Worm (Caenorhabditis elegans) whole organism, early embryonic: ENCODE measurements around the gene bas-1.

Experiments
- aly-1 ChIP-seq: sonication (generic microtip); optimal IDR thresholded peaks from 2 replicates; lab custom pipeline; 2016; ENCODE audit warnings: missing genetic modification characterization, missing compliant biosample characterization
- ama-1 ChIP-seq: fragments of 150-350 bp; optimal IDR thresholded peaks from 2 replicates; lab custom pipeline; 2014
- ceh-13 ChIP-seq: fragments of 200-800 bp; sonication (Bioruptor generic); optimal IDR thresholded peaks from 2 replicates; lab custom pipeline; 2018; ENCODE audit warnings: mild to moderate bottlenecking, missing genetic modification characterization, missing compliant biosample characterization
- ceh-36 ChIP-seq: sonication (generic microtip); optimal IDR thresholded peaks from 2 replicates; lab custom pipeline; 2016; ENCODE audit warnings: missing genetic modification characterization, inconsistent platforms, missing compliant biosample characterization
- ets-7 ChIP-seq: sonication (generic microtip); optimal IDR thresholded peaks from 2 replicates; lab custom pipeline; 2016; ENCODE audit warnings: missing genotype, missing genetic modification characterization, missing compliant biosample characterization
- flt-1 ChIP-seq: fragments of 200-800 bp; sonication (Bioruptor generic); IDR thresholded peaks from 2 replicates; pipeline ENCODE4 v1.3.6; 2022; ENCODE audit warnings: missing genetic modification characterization, missing compliant biosample characterization
- hmbx-1 ChIP-seq: sonication (generic microtip); optimal IDR thresholded peaks from 2 replicates; lab custom pipeline; 2016; ENCODE audit warnings: mild to moderate bottlenecking, missing genetic modification characterization, missing compliant biosample characterization
- hmg-4 ChIP-seq: fragments of 200-800 bp; sonication (Bioruptor generic); optimal IDR thresholded peaks from 2 replicates; lab custom pipeline; 2018; ENCODE audit warnings: mild to moderate bottlenecking, missing genetic modification characterization, missing compliant biosample characterization
- hnd-1 ChIP-seq: sonication (generic microtip); optimal IDR thresholded peaks from 2 replicates; lab custom pipeline; 2016; ENCODE audit warnings: missing genetic modification characterization, missing compliant biosample characterization
- pes-1 ChIP-seq: fragments of 200-800 bp; sonication (Bioruptor generic); IDR thresholded peaks from 2 replicates; pipeline ENCODE4 v1.3.6; 2022; ENCODE audit warnings: missing genetic modification reagents, missing genetic modification characterization, missing compliant biosample characterization
- scrt-1 ChIP-seq: fragments of 200-800 bp; sonication (Bioruptor generic); IDR thresholded peaks from 2 replicates; pipeline ENCODE4 v1.3.6; 2022; ENCODE audit warnings: missing genetic modification characterization, missing compliant biosample characterization
- sea-1 ChIP-seq: fragments of 200-800 bp; sonication (Bioruptor generic); conservative IDR thresholded peaks from 2 replicates; pipeline ENCODE4 v1.3.6; 2022; ENCODE audit warnings: missing genetic modification characterization, missing compliant biosample characterization
- tbx-11 ChIP-seq: fragments of 200-800 bp; sonication (Bioruptor generic); IDR thresholded peaks from 2 replicates; pipeline ENCODE4 v1.3.6; 2022; ENCODE audit warnings: missing genetic modification characterization, missing compliant biosample characterization
- tbx-37 ChIP-seq: fragments of 200-800 bp; sonication (Bioruptor generic); conservative IDR thresholded peaks from 2 replicates; pipeline ENCODE4 v1.3.6; 2022; ENCODE audit warnings: missing genetic modification reagents, missing genetic modification characterization, missing compliant biosample characterization
- tra-4 ChIP-seq: sonication (generic microtip); optimal IDR thresholded peaks from 2 replicates; lab custom pipeline; 2017; ENCODE audit warnings: missing genetic modification characterization, missing compliant biosample characterization

bas-1 gene

ce11 chrIII:5660976-5661375 is 48.9 kb downstream of the bas-1 start, which contains the start of gene F54E7.6:
F54E7.6 (minus strand) TSS chrIII:5661085.
- no peak for TF ChIP-seq aly-1 (tag; lab: Kevin White, UChicago)
- no peak for TF ChIP-seq ets-7 (tag; lab: Kevin White, UChicago)
- TF ChIP-seq tbx-37 (GFP tag; lab: Robert Waterston, UW), result no peak
- TF ChIP-seq hnd-1 (tag; lab: Kevin White, UChicago), result no peak
- no peak for TF ChIP-seq ceh-13
- no peak for TF ChIP-seq sea-1 (GFP tag; lab: Robert Waterston, UW)
- TF ChIP-seq ama-1 (lab: Kevin White, UChicago), result no peak
- TF ChIP-seq flt-1 (GFP tag; lab: Robert Waterston, UW), result no peak
- TF ChIP-seq tra-4, result no peak
- no peak for TF ChIP-seq tbx-11 (GFP tag; lab: Robert Waterston, UW)
- TF ChIP-seq scrt-1 (GFP tag; lab: Robert Waterston, UW), result no peak
- no peak for TF ChIP-seq hmbx-1 (tag; lab: Kevin White, UChicago)
- no peak for TF ChIP-seq hmg-4 (GFP tag; lab: Kevin White, UChicago)

- no peak for TF ChIP-seq ceh-36 (tag; lab: Kevin White, UChicago)
- no peak for TF ChIP-seq aly-1 (tag; lab: Kevin White, UChicago)
- no peak for TF ChIP-seq tra-4
Observed at ce11 chrIII:5663521-5663920, 51.4 kb downstream of the bas-1 start.

ce11 chrIII:5663933-5664332 is 51.9 kb downstream of the bas-1 start, which contains the start of gene par-3:
par-3 (plus strand) TSS chrIII:5664233.
- TF ChIP-seq sea-1 (GFP tag; lab: Robert Waterston, UW) (no peak), hnd-1 (tag; lab: Kevin White, UChicago) (no peak), ama-1 (lab: Kevin White, UChicago) (no peak), tra-4 (no peak), scrt-1 (GFP tag; lab: Robert Waterston, UW) (no peak), tbx-11 (GFP tag; lab: Robert Waterston, UW) (no peak), ceh-13 (no peak), pes-1 (GFP tag; lab: Robert Waterston, UW) (no peak), ceh-36 (tag; lab: Kevin White, UChicago) (no peak), hmbx-1 (tag; lab: Kevin White, UChicago) (no peak), tbx-37 (GFP tag; lab: Robert Waterston, UW) (no peak), aly-1 (tag; lab: Kevin White, UChicago) (no peak)
